Worm (Caenorhabditis elegans) whole organism, L3 larva: ENCODE results near the gene ptp-1.

Experiments
- ZK546.5 ChIP-seq: sonication (generic microtip); optimal IDR thresholded peaks from 2 replicates; lab custom pipeline; 2017; ENCODE audit warnings: missing biosample characterization, missing genetic modification characterization
- aly-2 ChIP-seq: fragments of 150-350 bp; optimal IDR thresholded peaks from 2 replicates; lab custom pipeline; 2014; ENCODE audit warnings: missing biosample characterization, missing genetic modification characterization
- ama-1 ChIP-seq: fragments of 150-350 bp; optimal IDR thresholded peaks from 2 replicates; lab custom pipeline; 2018
- ceh-16 ChIP-seq: sonication (generic microtip); optimal IDR thresholded peaks from 2 replicates; lab custom pipeline; 2017; ENCODE audit warnings: missing biosample characterization, missing genetic modification characterization
- ceh-82 ChIP-seq: fragments of 150-350 bp; optimal IDR thresholded peaks from 2 replicates; lab custom pipeline; 2014; ENCODE audit warnings: missing biosample characterization, missing genetic modification characterization
- ceh-9 ChIP-seq: sonication (generic microtip); optimal IDR thresholded peaks from 2 replicates; lab custom pipeline; 2018; ENCODE audit warnings: missing biosample characterization, missing genetic modification characterization
- daf-12 ChIP-seq: fragments of 150-350 bp; optimal IDR thresholded peaks from 2 replicates; lab custom pipeline; 2014; ENCODE audit warnings: missing biosample characterization, missing genetic modification reagents, missing genetic modification characterization
- egl-27 ChIP-seq: sonication (generic microtip); optimal IDR thresholded peaks from 4 replicates; lab custom pipeline; 2017; ENCODE audit warnings: missing biosample characterization, missing genetic modification reagents, missing genetic modification characterization
- egl-5 ChIP-seq: fragments of 150-350 bp; optimal IDR thresholded peaks from 2 replicates; lab custom pipeline; 2017; ENCODE audit warnings: missing biosample characterization, missing genetic modification reagents, missing genetic modification characterization, inconsistent platforms
- elt-1 ChIP-seq: fragments of 150-350 bp; optimal IDR thresholded peaks from 2 replicates; lab custom pipeline; 2014; ENCODE audit warnings: missing biosample characterization, missing genetic modification characterization
- elt-3 ChIP-seq, 3 experiments: fragments of 150-350 bp in 1 of 3; sonication (generic microtip) in 2 of 3; optimal IDR thresholded peaks; 2 replicates in 2 of 3; 4 replicates in 1 of 3; lab custom pipeline; 2014 to 2017; ENCODE audit warnings: missing biosample characterization in 3 of 3, missing genetic modification characterization in 3 of 3
- eor-1 ChIP-seq, 2 experiments: fragments of 150-350 bp; optimal IDR thresholded peaks; 2 replicates each; lab custom pipeline; 2014 to 2018; ENCODE audit warnings: missing biosample characterization in 2 of 2, missing genetic modification characterization in 2 of 2
- fkh-10 ChIP-seq: sonication (generic microtip); optimal IDR thresholded peaks from 2 replicates; lab custom pipeline; 2017; ENCODE audit warnings: missing biosample characterization, missing genetic modification reagents, missing genetic modification characterization
- fkh-2 ChIP-seq: fragments of 150-350 bp; optimal IDR thresholded peaks from 2 replicates; lab custom pipeline; 2014; ENCODE audit warnings: missing biosample characterization, missing genetic modification reagents, missing genetic modification characterization
- fos-1 ChIP-seq: fragments of 150-350 bp; optimal IDR thresholded peaks from 2 replicates; lab custom pipeline; 2014; ENCODE audit warnings: missing biosample characterization, missing genetic modification characterization
- hmg-11 ChIP-seq: sonication (generic microtip); optimal IDR thresholded peaks from 2 replicates; lab custom pipeline; 2016; ENCODE audit warnings: missing genetic modification characterization, missing compliant biosample characterization
- jun-1 ChIP-seq: fragments of 150-350 bp; optimal IDR thresholded peaks from 2 replicates; lab custom pipeline; 2014; ENCODE audit warnings: missing biosample characterization, missing genetic modification reagents, missing genetic modification characterization
- mdl-1 ChIP-seq: fragments of 150-350 bp; optimal IDR thresholded peaks from 2 replicates; lab custom pipeline; 2014; ENCODE audit warnings: missing biosample characterization, missing genetic modification characterization
- mml-1 ChIP-seq: fragments of 150-350 bp; sonication (generic microtip); optimal IDR thresholded peaks from 3 replicates; lab custom pipeline; 2014; ENCODE audit warnings: missing biosample characterization, missing genetic modification characterization
- nfya-1 ChIP-seq: sonication (generic microtip); optimal IDR thresholded peaks from 2 replicates; lab custom pipeline; 2017; ENCODE audit warnings: missing genetic modification characterization, mild to moderate bottlenecking, missing compliant biosample characterization, antibody characterized with exemption, moderate library complexity; ENCODE audit not compliant: insufficient read depth
- nhr-11 ChIP-seq: fragments of 150-350 bp; optimal IDR thresholded peaks from 2 replicates; lab custom pipeline; 2014; ENCODE audit warnings: missing biosample characterization, missing genetic modification characterization
- nhr-12 ChIP-seq: fragments of 150-350 bp; optimal IDR thresholded peaks from 2 replicates; lab custom pipeline; 2014; ENCODE audit warnings: missing biosample characterization, missing genetic modification characterization
- nhr-237 ChIP-seq: fragments of 150-350 bp; optimal IDR thresholded peaks from 2 replicates; lab custom pipeline; 2014; ENCODE audit warnings: missing biosample characterization, missing genetic modification characterization
- nhr-25 ChIP-seq: sonication (generic microtip); optimal IDR thresholded peaks from 2 replicates; lab custom pipeline; 2017; ENCODE audit warnings: missing biosample characterization, missing genetic modification characterization
- nhr-43 ChIP-seq: sonication (generic microtip); optimal IDR thresholded peaks from 2 replicates; lab custom pipeline; 2016; ENCODE audit warnings: mild to moderate bottlenecking, missing genetic modification characterization, missing compliant biosample characterization; ENCODE audit not compliant: poor library complexity, severe bottlenecking
- nhr-67 ChIP-seq: fragments of 150-350 bp; optimal IDR thresholded peaks from 2 replicates; lab custom pipeline; 2014; ENCODE audit warnings: missing biosample characterization, missing genetic modification characterization
- nhr-76 ChIP-seq: fragments of 150-350 bp; sonication (generic microtip); optimal IDR thresholded peaks from 5 replicates; lab custom pipeline; 2014; ENCODE audit warnings: missing biosample characterization, missing genetic modification characterization
- nhr-77 ChIP-seq: fragments of 150-350 bp; optimal IDR thresholded peaks from 2 replicates; lab custom pipeline; 2014; ENCODE audit warnings: missing biosample characterization, missing genetic modification characterization
- pha-4 ChIP-seq: fragments of 150-350 bp; optimal IDR thresholded peaks from 2 replicates; lab custom pipeline; 2014; ENCODE audit warnings: missing biosample characterization, missing genetic modification reagents, missing genetic modification characterization
- pqm-1 ChIP-seq: fragments of 150-350 bp; optimal IDR thresholded peaks from 2 replicates; lab custom pipeline; 2017; ENCODE audit warnings: missing biosample characterization, missing genetic modification characterization, inconsistent platforms
- skn-1 ChIP-seq: fragments of 150-350 bp; optimal IDR thresholded peaks from 2 replicates; lab custom pipeline; 2014; ENCODE audit warnings: missing biosample characterization, missing genetic modification characterization
- snpc-4 ChIP-seq: fragments of 150-350 bp; optimal IDR thresholded peaks from 2 replicates; lab custom pipeline; 2014; ENCODE audit warnings: missing biosample characterization, missing genetic modification characterization
- tbx-2 ChIP-seq: sonication (generic microtip); optimal IDR thresholded peaks from 2 replicates; lab custom pipeline; 2016; ENCODE audit warnings: mild to moderate bottlenecking, missing genetic modification characterization, missing compliant biosample characterization
- unc-39 ChIP-seq: sonication (generic microtip); optimal IDR thresholded peaks from 4 replicates; lab custom pipeline; 2017; ENCODE audit warnings: missing biosample characterization, missing genetic modification characterization
- unc-62 ChIP-seq: fragments of 150-350 bp; sonication (generic microtip); optimal IDR thresholded peaks from 4 replicates; lab custom pipeline; 2014; ENCODE audit warnings: missing biosample characterization, missing genetic modification reagents, missing genetic modification characterization
- zag-1 ChIP-seq: fragments of 150-350 bp; optimal IDR thresholded peaks from 2 replicates; lab custom pipeline; 2014; ENCODE audit warnings: missing biosample characterization, missing genetic modification characterization
- ztf-4 ChIP-seq: fragments of 150-350 bp; optimal IDR thresholded peaks from 2 replicates; lab custom pipeline; 2014; ENCODE audit warnings: missing biosample characterization, missing genetic modification characterization

ptp-1 gene

DNA sequence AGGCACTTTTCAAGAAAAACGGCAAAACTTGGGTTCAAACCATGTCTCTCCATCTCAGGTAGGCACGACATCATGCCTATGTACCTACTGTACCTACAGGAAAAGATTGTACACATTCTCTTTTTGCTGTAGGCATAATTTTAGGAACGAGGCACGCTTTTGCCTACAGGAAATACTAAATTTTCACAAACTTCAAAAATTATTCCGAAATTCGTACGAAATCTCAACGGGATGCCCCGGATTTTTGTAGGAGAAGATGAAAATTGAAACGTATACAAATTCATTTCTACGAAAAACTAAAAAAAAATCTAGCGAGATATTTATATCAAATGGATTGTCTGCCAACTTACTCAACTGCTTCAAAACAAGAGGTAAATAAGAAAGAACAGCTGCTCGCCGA is 42.5 kb upstream of the ptp-1 start, which contains the start of gene C54C6.11:
C54C6.11 (plus strand) TSS at position 301 of the 400 bp plus-strand sequence.
- TF ChIP-seq jun-1 (tag; lab: Kevin White, UChicago), result no peak
- TF ChIP-seq mml-1 (tag; lab: Kevin White, UChicago), result no peak
- no peak for TF ChIP-seq nhr-237
- TF ChIP-seq ceh-16 (tag; lab: Kevin White, UChicago), result no peak
- TF ChIP-seq ZK546.5 (tag; lab: Kevin White, UChicago), result no peak
- TF ChIP-seq nhr-43, result no peak
- TF ChIP-seq nhr-67, result no peak
- no peak for TF ChIP-seq nhr-25 (tag; lab: Kevin White, UChicago)
- TF ChIP-seq fkh-2 (tag; lab: Kevin White, UChicago), result no peak
- no peak for TF ChIP-seq nhr-11 (tag; lab: Kevin White, UChicago)
- no peak for TF ChIP-seq pqm-1
- TF ChIP-seq ama-1 (lab: Kevin White, UChicago), result no peak
- no peak for TF ChIP-seq nhr-77 (tag; lab: Kevin White, UChicago)
- TF ChIP-seq zag-1 (tag; lab: Kevin White, UChicago), result no peak

DNA sequence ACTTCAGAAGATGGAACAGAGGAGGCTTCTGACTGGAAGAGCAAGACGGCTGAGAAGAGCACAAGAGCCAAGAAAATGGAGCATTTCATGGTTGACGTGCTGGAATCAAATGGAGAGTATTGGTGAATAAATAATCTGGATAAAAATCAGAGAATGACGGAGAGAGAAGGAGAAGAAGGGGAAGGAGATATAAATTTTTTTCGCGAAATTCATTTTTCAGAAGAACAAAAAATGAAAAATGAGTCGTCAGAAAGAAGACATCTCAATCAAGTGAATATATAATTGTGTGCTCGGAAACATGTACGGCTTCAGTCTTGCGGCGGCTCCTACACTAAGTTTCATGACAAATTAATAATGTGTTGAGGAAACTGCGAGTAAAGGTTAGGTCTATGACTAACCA is 40.8 kb upstream of the ptp-1 start, which contains the start of gene C54C6.5:
C54C6.5 (minus strand) TSS at position 101 of the 400 bp plus-strand sequence.
- no peak for TF ChIP-seq hmg-11 (tag; lab: Kevin White, UChicago)
- no peak for TF ChIP-seq zag-1 (tag; lab: Kevin White, UChicago)
- no peak for TF ChIP-seq unc-39

DNA sequence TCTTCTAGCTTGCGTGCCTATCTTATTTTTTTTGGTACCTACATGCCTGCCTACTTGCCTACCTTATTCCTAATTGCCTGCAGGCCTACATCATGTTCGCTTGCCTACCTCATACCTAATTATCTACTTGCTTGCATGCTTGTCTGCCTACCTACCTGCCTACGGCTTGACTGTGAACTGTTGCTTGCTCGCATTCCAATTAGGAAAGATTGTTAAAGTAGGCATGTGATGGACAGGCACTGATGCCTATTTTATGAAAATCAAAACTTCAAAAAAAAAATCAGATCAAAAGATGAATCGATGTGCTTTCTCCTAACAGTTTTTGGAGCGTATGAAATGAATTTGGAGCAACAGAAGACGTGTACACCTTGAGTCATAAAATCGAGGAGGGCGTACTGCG is 40.2 kb upstream of the ptp-1 start:
- TF ChIP-seq nhr-12 (tag; lab: Kevin White, UChicago) (no peak), ZK546.5 (tag; lab: Kevin White, UChicago) (no peak), skn-1 (no peak), eor-1 (tag; optimal IDR thresholded peaks at IDR 0.05; lab: Kevin White, UChicago) (no peak), mdl-1 (no peak), egl-5 (tag; lab: Kevin White, UChicago) (no peak), daf-12 (tag; lab: Kevin White, UChicago) (no peak), ceh-9 (tag; lab: Kevin White, UChicago) (no peak), unc-62 (GFP tag; lab: Kevin White, UChicago) (no peak), fkh-10 (GFP tag; lab: Kevin White, UChicago) (no peak), ztf-4 (no peak), nhr-77 (tag; lab: Kevin White, UChicago) (no peak), ceh-16 (tag; lab: Kevin White, UChicago) (no peak), ceh-82 (no peak), snpc-4 (no peak), aly-2 (tag; lab: Kevin White, UChicago) (no peak), tbx-2 (tag; lab: Kevin White, UChicago) (no peak)

DNA sequence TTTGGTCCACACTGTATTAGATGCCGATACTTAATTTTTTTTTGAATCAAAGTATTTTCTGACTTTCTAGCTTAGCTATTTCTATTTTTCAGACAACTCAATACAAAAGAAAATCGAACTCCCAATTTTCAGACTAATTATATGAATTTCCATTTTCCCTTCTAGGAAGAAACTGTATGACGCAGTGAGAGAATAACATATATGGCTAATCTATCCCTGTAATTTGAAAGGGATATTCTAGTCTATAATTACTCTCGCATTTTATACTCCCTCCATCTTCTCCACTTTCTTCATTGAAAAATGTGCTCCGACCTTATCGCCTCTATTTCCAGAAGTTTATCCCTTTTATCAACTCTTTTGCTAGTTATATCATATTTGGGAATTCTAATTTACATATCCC is 37.2 kb upstream of the ptp-1 start, which contains the start of gene C54C6.4:
C54C6.4 (plus strand) TSS at position 301 of the 400 bp plus-strand sequence.
- TF ChIP-seq pha-4 (tag; lab: Kevin White, UChicago), result no peak
- no peak for TF ChIP-seq mdl-1
- TF ChIP-seq nhr-76, result no peak
- no peak for TF ChIP-seq ceh-9 (tag; lab: Kevin White, UChicago)
- no peak for TF ChIP-seq egl-27 (tag; lab: Kevin White, UChicago)
- no peak for TF ChIP-seq nhr-237
- no peak for TF ChIP-seq elt-3 (tag; optimal IDR thresholded peaks at IDR 0.05; lab: Kevin White, UChicago)
- no peak for TF ChIP-seq unc-39
- no peak for TF ChIP-seq nhr-12 (tag; lab: Kevin White, UChicago)
- TF ChIP-seq tbx-2 (tag; lab: Kevin White, UChicago), result no peak
- no peak for TF ChIP-seq egl-5 (tag; lab: Kevin White, UChicago)
- TF ChIP-seq elt-1 (tag; lab: Kevin White, UChicago), result no peak
- TF ChIP-seq pqm-1, result no peak
- no peak for TF ChIP-seq nfya-1
- TF ChIP-seq fos-1 (tag; lab: Kevin White, UChicago), result no peak
- TF ChIP-seq fkh-10 (GFP tag; lab: Kevin White, UChicago), result no peak
- TF ChIP-seq unc-62 (GFP tag; lab: Kevin White, UChicago), result no peak
- TF ChIP-seq nhr-25 (tag; lab: Kevin White, UChicago), result no peak
